Worm (Caenorhabditis elegans): ENCODE measurements around the gene fipr-21.

- TF ChIP-seq unc-55 (GFP tag; optimal IDR thresholded peaks at IDR 0.05) (no peak), nhr-11 (tag; optimal IDR thresholded peaks at IDR 0.05) (no peak), unc-62 (GFP tag; optimal IDR thresholded peaks at IDR 0.05) (no peak), ceh-82 (tag; optimal IDR thresholded peaks at IDR 0.05) (no peak), mab-5 (tag; optimal IDR thresholded peaks at IDR 0.05) (no peak), nhr-237 (tag; optimal IDR thresholded peaks at IDR 0.05) (no peak), lin-13 (GFP tag; optimal IDR thresholded peaks at IDR 0.05) (no peak), R02D3.7 (tag; optimal IDR thresholded peaks at IDR 0.05) (no peak), zag-1 (tag; optimal IDR thresholded peaks at IDR 0.05) (no peak), egl-27 (tag; optimal IDR thresholded peaks at IDR 0.05) (no peak), nhr-12 (tag; optimal IDR thresholded peaks at IDR 0.05) (no peak), nhr-10 (tag; optimal IDR thresholded peaks at IDR 0.05) (no peak), F13H6.1 (tag; optimal IDR thresholded peaks at IDR 0.05) (no peak), elt-1 (tag; optimal IDR thresholded peaks at IDR 0.05) (no peak)
Measured at ce11 chrX:10340044-10340443, 35.7 kb downstream of the fipr-21 start.
